Worm (Caenorhabditis elegans) whole organism, L4 larva: ENCODE results near the gene yif-1.

Source experiments
- attf-4 ChIP-seq: sonication (generic microtip); optimal IDR thresholded peaks from 3 replicates; lab custom pipeline; 2017; ENCODE audit warnings: missing biosample characterization, missing genetic modification characterization
- ceh-20 ChIP-seq: fragments of 200-800 bp; sonication (Bioruptor generic); IDR thresholded peaks from 2 replicates; pipeline ENCODE4 v1.3.6; 2022; ENCODE audit warnings: missing genetic modification reagents, missing genetic modification characterization, missing compliant biosample characterization
- ceh-32 ChIP-seq: sonication (generic microtip); optimal IDR thresholded peaks from 2 replicates; lab custom pipeline; 2016; ENCODE audit warnings: mild to moderate bottlenecking, missing genetic modification characterization, missing compliant biosample characterization; ENCODE audit not compliant: poor library complexity
- daf-8 ChIP-seq: fragments of 200-800 bp; sonication (Bioruptor generic); IDR thresholded peaks from 2 replicates; pipeline ENCODE4 v1.3.6; 2022; ENCODE audit warnings: missing genetic modification characterization, missing compliant biosample characterization
- dmd-9 ChIP-seq: fragments of 200-800 bp; sonication (Bioruptor generic); IDR thresholded peaks from 2 replicates; pipeline ENCODE4 v1.3.6; 2022; ENCODE audit warnings: missing genetic modification reagents, missing genetic modification characterization, missing compliant biosample characterization
- hlh-11 ChIP-seq: fragments of 200-800 bp; sonication (Bioruptor generic); optimal IDR thresholded peaks from 2 replicates; lab custom pipeline; 2018; ENCODE audit warnings: mild to moderate bottlenecking, missing genetic modification characterization, missing compliant biosample characterization
- lin-13 ChIP-seq: fragments of 150-350 bp; optimal IDR thresholded peaks from 2 replicates; lab custom pipeline; 2014; ENCODE audit warnings: missing biosample characterization, missing genetic modification reagents, missing genetic modification characterization
- mdt-29 ChIP-seq: fragments of 200-800 bp; sonication (Bioruptor generic); IDR thresholded peaks from 2 replicates; pipeline ENCODE4 v1.3.6; 2022; ENCODE audit warnings: missing genetic modification reagents, missing genetic modification characterization, missing compliant biosample characterization
- mes-2 ChIP-seq: sonication (generic microtip); optimal IDR thresholded peaks from 2 replicates; lab custom pipeline; 2016; ENCODE audit warnings: missing genotype, mild to moderate bottlenecking, missing genetic modification characterization, missing compliant biosample characterization; ENCODE audit not compliant: poor library complexity, severe bottlenecking
- nhr-237 ChIP-seq: sonication (generic microtip); optimal IDR thresholded peaks from 2 replicates; lab custom pipeline; 2017; ENCODE audit warnings: missing biosample characterization, missing genetic modification characterization
- spr-1 ChIP-seq: sonication (generic microtip); optimal IDR thresholded peaks from 2 replicates; lab custom pipeline; 2016; ENCODE audit warnings: mild to moderate bottlenecking, missing genetic modification characterization, missing compliant biosample characterization
- tra-1 ChIP-seq: fragments of 200-800 bp; sonication (Bioruptor generic); IDR thresholded peaks from 2 replicates; pipeline ENCODE4 v1.3.6; 2022; ENCODE audit warnings: missing genetic modification reagents, missing genetic modification characterization, missing compliant biosample characterization
- unc-62 ChIP-seq, 3 experiments: fragments of 150-350 bp in 1 of 3; sonication (generic microtip); optimal IDR thresholded peaks in 2 of 3; peaks in 1 of 3; 1 replicate in 1 of 3; 2 replicates in 2 of 3; lab custom pipeline; 2014 to 2017; ENCODE audit warnings: missing biosample characterization in 3 of 3, missing genetic modification characterization in 3 of 3, missing genetic modification reagents in 3 of 3, missing genotype in 1 of 3
- ztf-11 ChIP-seq: fragments of 150-350 bp; optimal IDR thresholded peaks from 2 replicates; lab custom pipeline; 2014; ENCODE audit warnings: missing biosample characterization, missing genetic modification characterization

DNA sequence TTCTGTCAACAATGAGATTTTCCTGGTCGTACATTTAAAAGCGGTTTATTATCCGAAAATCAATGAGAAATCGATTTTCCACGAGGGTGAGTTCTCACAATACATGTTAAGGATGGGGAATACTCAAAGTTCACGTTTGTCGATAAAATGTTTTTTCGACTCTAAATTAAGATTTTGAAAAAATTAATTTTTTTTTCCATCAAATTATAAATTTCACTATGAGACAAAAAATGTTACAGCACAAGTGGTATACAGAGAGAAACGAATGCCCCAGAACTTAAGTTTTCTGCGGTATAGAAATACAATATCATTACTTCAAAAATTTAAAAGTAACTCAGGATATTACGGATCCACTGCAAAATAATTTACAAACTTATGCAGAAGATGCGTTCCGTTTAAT, 23.5 kb upstream of the yif-1 start, which contains the start of gene R04B5.1:
- TF ChIP-seq mdt-29 (no peak), spr-1 (tag; lab: Kevin White, UChicago) (no peak), dmd-9 (GFP tag; lab: Robert Waterston, UW) (no peak), hlh-11 (tag; lab: Kevin White, UChicago) (no peak), lin-13 (GFP tag; lab: Kevin White, UChicago) (no peak), daf-8 (GFP tag; lab: Robert Waterston, UW) (no peak), ztf-11 (tag; lab: Kevin White, UChicago) (no peak), ceh-20 (GFP tag; lab: Robert Waterston, UW) (no peak), ceh-32 (no peak), mes-2 (no peak), tra-1 (GFP tag; lab: Robert Waterston, UW) (no peak), unc-62 (GFP tag; optimal IDR thresholded peaks at IDR 0.05 in 1 of 2; lab: Kevin White, UChicago) (no peak), unc-62 (tag; optimal IDR thresholded peaks at IDR 0.05; lab: Kevin White, UChicago) (no peak), nhr-237 (tag; lab: Kevin White, UChicago) (no peak), attf-4 (tag; lab: Kevin White, UChicago) (no peak)
